ENCODE assay signal across 5 fruit fly cellular contexts in the genomic region with DNA sequence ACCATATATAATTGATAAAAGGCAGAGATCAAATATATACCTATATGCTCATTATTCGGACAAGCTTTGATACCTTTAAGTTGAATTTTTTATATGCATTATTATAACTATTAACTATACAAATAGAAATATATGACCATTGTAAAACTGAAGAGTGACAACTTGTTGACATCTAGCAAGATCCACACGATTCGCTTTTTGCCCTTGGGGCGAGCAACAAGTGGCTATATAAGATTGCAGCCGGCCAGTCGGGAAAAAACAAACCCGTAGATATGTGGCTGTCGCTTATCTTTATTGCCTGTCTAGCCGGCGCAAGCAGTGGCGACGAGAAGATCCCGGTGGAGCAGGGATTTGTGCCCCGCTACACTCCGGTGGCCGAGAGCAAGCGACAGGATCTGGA.
A peak's percentile ranks its signal among the peaks of the same experiment; 100 is the strongest.
TF ChIP-seq lines count a peak whose summit lies in the region.

TSS of gene CG34456 (plus strand) at position 215 of the 400 bp plus-strand sequence.

- no peak for TF ChIP-seq CTCF in whole organism, embryonic (GFP tag; optimal IDR thresholded peaks at IDR 0.05; lab: Kevin White, UChicago)

TF ChIP-seq in whole organism, adult, 20 proteins besides CTCF, POLR2A, EP300 and RAD21:
- peak; percentile 60 for TF ChIP-seq CG12768 (GFP tag; optimal IDR thresholded peaks at IDR 0.05; lab: Kevin White, UChicago)
- no peak for TF ChIP-seq bab1 (GFP tag; optimal IDR thresholded peaks at IDR 0.05; lab: Kevin White, UChicago)
- peak; percentile 30 for TF ChIP-seq CG11617 (GFP tag; optimal IDR thresholded peaks at IDR 0.05; lab: Kevin White, UChicago)
- no peak for TF ChIP-seq CG14711 (tag; optimal IDR thresholded peaks at IDR 0.05; lab: Kevin White, UChicago)
- TF ChIP-seq cic (GFP tag; optimal IDR thresholded peaks at IDR 0.05; lab: Kevin White, UChicago): peak; percentile 88
- peak; percentile 42 for TF ChIP-seq CG7101 (tag; optimal IDR thresholded peaks at IDR 0.05; lab: Kevin White, UChicago)
- TF ChIP-seq ovo (GFP tag; optimal IDR thresholded peaks at IDR 0.05; lab: Kevin White, UChicago): no peak
- peak; percentile 79 for TF ChIP-seq CG33017 (tag; optimal IDR thresholded peaks at IDR 0.05; lab: Kevin White, UChicago)
- no peak for TF ChIP-seq Clk (GFP tag; optimal IDR thresholded peaks at IDR 0.05; lab: Kevin White, UChicago)
- TF ChIP-seq Hr96 (GFP tag; optimal IDR thresholded peaks at IDR 0.05; lab: Kevin White, UChicago): no peak
- TF ChIP-seq cnc (optimal IDR thresholded peaks at IDR 0.05; lab: Kevin White, UChicago): no peak
- TF ChIP-seq CG7045 (GFP tag; optimal IDR thresholded peaks at IDR 0.05; lab: Kevin White, UChicago): peak; percentile 55
- TF ChIP-seq pad (GFP tag; optimal IDR thresholded peaks at IDR 0.05; lab: Kevin White, UChicago): no peak
- TF ChIP-seq tj (GFP tag; optimal IDR thresholded peaks at IDR 0.05; lab: Kevin White, UChicago): no peak
- no peak for TF ChIP-seq Crg-1 (GFP tag; optimal IDR thresholded peaks at IDR 0.05; lab: Kevin White, UChicago)
- TF ChIP-seq toe (GFP tag; optimal IDR thresholded peaks at IDR 0.05; lab: Kevin White, UChicago): no peak
- peak; percentile 94 for TF ChIP-seq kay (GFP tag; lab: Kevin White, UChicago; ENCODE audit: borderline replicate concordance)
- no peak for TF ChIP-seq CG5204 (GFP tag; optimal IDR thresholded peaks at IDR 0.05; lab: Kevin White, UChicago)

TF ChIP-seq in whole organism, embryonic, 481 proteins besides CTCF, POLR2A, EP300 and RAD21:
- peak; percentile 25 for TF ChIP-seq CG34376 (GFP tag; optimal IDR thresholded peaks at IDR 0.05; lab: Kevin White, UChicago)
- no peak for TF ChIP-seq CG17802 (tag; optimal IDR thresholded peaks at IDR 0.05; lab: Kevin White, UChicago)
- peak; percentile 2 for TF ChIP-seq CG13894 (tag; optimal IDR thresholded peaks at IDR 0.05; lab: Kevin White, UChicago)
- peak; percentile 26 for TF ChIP-seq CG13296 (GFP tag; optimal IDR thresholded peaks at IDR 0.05; lab: Kevin White, UChicago)
- TF ChIP-seq sug (tag; optimal IDR thresholded peaks at IDR 0.05; lab: Kevin White, UChicago): peak; percentile 9
- TF ChIP-seq pum (GFP tag; optimal IDR thresholded peaks at IDR 0.05; lab: Kevin White, UChicago): no peak
- TF ChIP-seq lmd (GFP tag; IDR thresholded peaks at IDR 0.05; lab: Robert Waterston, UW): no peak
- TF ChIP-seq ken (GFP tag; IDR thresholded peaks at IDR 0.05; lab: Robert Waterston, UW): no peak

TF ChIP-seq in whole organism, prepupa, 60 proteins besides CTCF, POLR2A, EP300 and RAD21:
- peak; percentile 81 for TF ChIP-seq svp (GFP tag; lab: Kevin White, UChicago)
- TF ChIP-seq ss (GFP tag; optimal IDR thresholded peaks at IDR 0.05; lab: Kevin White, UChicago): no peak
- no peak for TF ChIP-seq CG34406 (GFP tag; optimal IDR thresholded peaks at IDR 0.05; lab: Kevin White, UChicago)
- TF ChIP-seq CG11294 (GFP tag; IDR thresholded peaks at IDR 0.05; lab: Robert Waterston, UW): no peak; the same call in 1 of the 2 replicates
- 0 out of 3 replicates have a peak, but pooled peaks have one; percentile 39 for TF ChIP-seq CG6163 (GFP tag; IDR thresholded peaks at IDR 0.05; lab: Robert Waterston, UW)
- TF ChIP-seq Eip78C (GFP tag; lab: Kevin White, UChicago): peak; percentile 59
- no peak for TF ChIP-seq CG8632 (GFP tag; optimal IDR thresholded peaks at IDR 0.05; lab: Kevin White, UChicago)
- TF ChIP-seq pdm3 (GFP tag; optimal IDR thresholded peaks at IDR 0.05; lab: Kevin White, UChicago): no peak
- peak; percentile 25 for TF ChIP-seq fkh (GFP tag; optimal IDR thresholded peaks at IDR 0.05; lab: Kevin White, UChicago)
- peak; percentile 19 for TF ChIP-seq CG6808 (GFP tag; optimal IDR thresholded peaks at IDR 0.05; lab: Kevin White, UChicago)
- no peak for TF ChIP-seq CG6276 (GFP tag; optimal IDR thresholded peaks at IDR 0.05; lab: Kevin White, UChicago)

TF ChIP-seq in whole organism, pupa, 21 proteins besides CTCF, POLR2A, EP300 and RAD21:
- no peak for TF ChIP-seq rn (GFP tag; IDR thresholded peaks at IDR 0.05; lab: Robert Waterston, UW)
- TF ChIP-seq CG32121 (GFP tag; IDR thresholded peaks at IDR 0.05; lab: Robert Waterston, UW): no peak
- TF ChIP-seq fd96Ca (GFP tag; IDR thresholded peaks at IDR 0.05; lab: Robert Waterston, UW): no peak
- TF ChIP-seq CG4496 (GFP tag; IDR thresholded peaks at IDR 0.05; lab: Robert Waterston, UW): 0 out of 3 replicates have a peak, but pooled peaks have one; percentile 41
- no peak for TF ChIP-seq CG17806 (tag; optimal IDR thresholded peaks at IDR 0.05; lab: Kevin White, UChicago)
- no peak for TF ChIP-seq Pif1A (GFP tag; optimal IDR thresholded peaks at IDR 0.05; lab: Kevin White, UChicago)
- TF ChIP-seq CG10348 (GFP tag; IDR thresholded peaks at IDR 0.05; lab: Robert Waterston, UW): no peak
- TF ChIP-seq CG13204 (GFP tag; optimal IDR thresholded peaks at IDR 0.05; lab: Kevin White, UChicago): no peak
- TF ChIP-seq EcR (GFP tag; optimal IDR thresholded peaks at IDR 0.05; lab: Kevin White, UChicago): peak; percentile 20
- TF ChIP-seq CG8301 (tag; optimal IDR thresholded peaks at IDR 0.05; lab: Kevin White, UChicago): no peak
- no peak for TF ChIP-seq Snoo (tag; optimal IDR thresholded peaks at IDR 0.05; lab: Kevin White, UChicago)
- no peak for TF ChIP-seq CG8159 (tag; optimal IDR thresholded peaks at IDR 0.05; lab: Kevin White, UChicago)
- no peak for TF ChIP-seq D1 (tag; optimal IDR thresholded peaks at IDR 0.05; lab: Kevin White, UChicago)
- TF ChIP-seq CG9948 (tag; optimal IDR thresholded peaks at IDR 0.05; lab: Kevin White, UChicago): no peak
- TF ChIP-seq CG34367 (tag; optimal IDR thresholded peaks at IDR 0.05; lab: Kevin White, UChicago): no peak
- no peak for TF ChIP-seq CG14655 (GFP tag; optimal IDR thresholded peaks at IDR 0.05; lab: Kevin White, UChicago)
- TF ChIP-seq gl (tag; optimal IDR thresholded peaks at IDR 0.05; lab: Kevin White, UChicago): no peak
- no peak for TF ChIP-seq Ets98B (GFP tag; IDR thresholded peaks at IDR 0.05; lab: Robert Waterston, UW)

TF ChIP-seq in whole organism, wandering third instar larva, 38 proteins besides CTCF, POLR2A, EP300 and RAD21:
- no peak for TF ChIP-seq sage (GFP tag; optimal IDR thresholded peaks at IDR 0.05; lab: Kevin White, UChicago)
- no peak for TF ChIP-seq Hnf4 (GFP tag; optimal IDR thresholded peaks at IDR 0.05; lab: Kevin White, UChicago)
- TF ChIP-seq Rel (GFP tag; optimal IDR thresholded peaks at IDR 0.05; lab: Kevin White, UChicago): no peak
- peak; percentile 83 for TF ChIP-seq Rel (tag; optimal IDR thresholded peaks at IDR 0.05; lab: Kevin White, UChicago)
- TF ChIP-seq Vsx2 (GFP tag; optimal IDR thresholded peaks at IDR 0.05; lab: Kevin White, UChicago; ENCODE audit: partially characterized antibody): no peak
- peak; percentile 51 for TF ChIP-seq br (GFP tag; optimal IDR thresholded peaks at IDR 0.05; lab: Kevin White, UChicago)
- no peak for TF ChIP-seq Sp1 (GFP tag; optimal IDR thresholded peaks at IDR 0.05; lab: Kevin White, UChicago)
- no peak for TF ChIP-seq HLH106 (tag; optimal IDR thresholded peaks at IDR 0.05; lab: Kevin White, UChicago)
- no peak for TF ChIP-seq Abd-B (GFP tag; optimal IDR thresholded peaks at IDR 0.05; lab: Kevin White, UChicago)
TF ChIP-seq in whole organism, wandering third instar larva: peak in this region for 2.
